Worm (Caenorhabditis elegans) whole organism, L1 larva: Measurements from ENCODE around the gene tag-51.

Source experiments
- unc-62 ChIP-seq: fragments of 150-350 bp; optimal IDR thresholded peaks from 2 replicates; lab custom pipeline; 2014; ENCODE audit warnings: missing biosample characterization, missing genetic modification reagents, missing genetic modification characterization
- ztf-11 ChIP-seq, 2 experiments: sonication (generic microtip); optimal IDR thresholded peaks; 2 replicates each; lab custom pipeline; 2016 to 2017; ENCODE audit warnings: missing genetic modification characterization in 2 of 2, missing biosample characterization in 1 of 2, missing compliant biosample characterization in 1 of 2

DNA sequence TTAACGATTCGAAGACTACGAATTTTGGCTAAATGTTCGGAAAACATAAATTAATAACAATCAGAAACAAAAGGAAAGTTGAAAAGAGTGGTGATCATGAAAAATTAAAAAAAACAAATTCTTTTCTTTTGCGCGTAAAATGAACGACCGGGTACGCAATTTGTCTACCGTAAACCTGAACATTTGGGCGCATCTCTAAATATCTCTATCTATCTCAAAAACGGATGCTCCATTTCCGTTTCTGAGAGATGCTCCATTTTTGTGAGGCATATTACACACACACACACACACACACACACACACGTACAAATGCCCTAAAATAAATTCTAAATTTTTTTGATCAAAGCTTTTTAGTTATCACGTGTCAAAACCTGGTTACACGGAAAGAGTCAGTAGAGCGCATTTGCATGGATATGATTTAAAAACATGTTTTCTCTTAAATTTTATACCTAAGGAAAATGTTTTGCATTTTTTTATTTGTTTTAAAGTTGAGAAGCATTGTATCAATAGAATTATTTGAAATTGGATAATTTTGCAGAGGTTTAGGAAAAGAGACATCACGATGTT is 35.0 kb downstream of the tag-51 start:
- TF ChIP-seq ztf-11 (tag; optimal IDR thresholded peaks at IDR 0.05; lab: Kevin White, UChicago) (no peak), unc-62 (GFP tag; lab: Kevin White, UChicago) (no peak)
